Fruit fly (Drosophila melanogaster) whole organism, wandering third instar larva: ENCODE data around the gene CG8369.

Experiments
- Abd-B ChIP-seq: fragments of >200 bp; optimal IDR thresholded peaks from 2 replicates; lab custom pipeline; 2017; ENCODE audit warnings: missing biosample characterization, missing genetic modification characterization
- CG32264 ChIP-seq: fragments of 200-800 bp; sonication (Bioruptor generic); optimal IDR thresholded peaks from 2 replicates; lab custom pipeline; 2016; ENCODE audit warnings: missing biosample characterization, missing genetic modification characterization
- CG9705 ChIP-seq: fragments of 200-800 bp; sonication (Bioruptor generic); optimal IDR thresholded peaks from 2 replicates; lab custom pipeline; 2018; ENCODE audit warnings: missing biosample characterization, mild to moderate bottlenecking, missing genetic modification characterization
- CrebA ChIP-seq: fragments of 200-800 bp; sonication (Bioruptor generic); optimal IDR thresholded peaks from 2 replicates; lab custom pipeline; 2016; ENCODE audit warnings: missing biosample characterization, mild to moderate bottlenecking, missing genetic modification characterization, borderline replicate concordance
- Dfd ChIP-seq: fragments of >200 bp; optimal IDR thresholded peaks from 2 replicates; lab custom pipeline; 2017; ENCODE audit warnings: missing biosample characterization, missing genetic modification characterization
- Dif ChIP-seq: fragments of 200-275, 200-300 bp; sonication (Bioruptor generic); optimal IDR thresholded peaks from 2 replicates; lab custom pipeline; 2018; ENCODE audit warnings: missing biosample characterization, missing genetic modification characterization; ENCODE audit not compliant: partially characterized antibody
- GATAd ChIP-seq: sonication (Bioruptor generic); optimal IDR thresholded peaks from 2 replicates; lab custom pipeline; 2016; ENCODE audit warnings: missing biosample characterization, missing genetic modification characterization
- Hnf4 ChIP-seq: fragments of 200-800 bp; sonication (Bioruptor generic); optimal IDR thresholded peaks from 2 replicates; lab custom pipeline; 2016; ENCODE audit warnings: missing biosample characterization, mild to moderate bottlenecking, missing genetic modification characterization
- Hr78 ChIP-seq: fragments of >200 bp; optimal IDR thresholded peaks from 2 replicates; lab custom pipeline; 2017; ENCODE audit warnings: missing biosample characterization, missing genetic modification characterization
- N ChIP-seq: fragments of >200 bp; optimal IDR thresholded peaks from 2 replicates; lab custom pipeline; 2018; ENCODE audit warnings: missing biosample characterization, missing external identifiers, missing genetic modification characterization
- OdsH ChIP-seq: fragments of 200-800 bp; sonication (Bioruptor generic); optimal IDR thresholded peaks from 2 replicates; lab custom pipeline; 2016; ENCODE audit warnings: missing biosample characterization, mild to moderate bottlenecking, missing genetic modification characterization
- Rel ChIP-seq, 2 experiments: fragments of 200-800 bp; sonication (Bioruptor generic) in 1 of 2; optimal IDR thresholded peaks; 2 replicates in 1 of 2; 3 replicates in 1 of 2; lab custom pipeline; 2016 to 2019; ENCODE audit warnings: mild to moderate bottlenecking in 2 of 2, missing biosample characterization in 2 of 2, missing genetic modification characterization in 2 of 2, moderate library complexity in 1 of 2
- Vsx2 ChIP-seq: fragments of 200-300, 225-300 bp; sonication (Bioruptor generic); optimal IDR thresholded peaks from 2 replicates; lab custom pipeline; 2018; ENCODE audit warnings: missing biosample characterization, missing genetic modification characterization; ENCODE audit not compliant: partially characterized antibody
- br ChIP-seq: fragments of 200-800 bp; sonication (Bioruptor generic); optimal IDR thresholded peaks from 2 replicates; lab custom pipeline; 2016; ENCODE audit warnings: missing biosample characterization, missing genetic modification characterization
- dl ChIP-seq, 2 experiments: fragments of 175-275, 200-275 bp in 1 of 2; fragments of 200-275 bp in 1 of 2; sonication (Bioruptor generic); optimal IDR thresholded peaks; lab custom pipeline; 2018; ENCODE audit warnings: mild to moderate bottlenecking in 2 of 2, missing biosample characterization in 2 of 2, missing genetic modification characterization in 2 of 2, moderate library complexity in 2 of 2; ENCODE audit not compliant: partially characterized antibody in 2 of 2, insufficient read depth in 1 of 2
- dmrt93B ChIP-seq: fragments of 200-800 bp; sonication (Bioruptor generic); optimal IDR thresholded peaks from 2 replicates; lab custom pipeline; 2018; ENCODE audit warnings: missing biosample characterization, mild to moderate bottlenecking, missing genetic modification characterization
- ey ChIP-seq: fragments of 200-800 bp; sonication (Bioruptor generic); optimal IDR thresholded peaks from 2 replicates; lab custom pipeline; 2016; ENCODE audit warnings: missing biosample characterization, missing genetic modification characterization
- foxo ChIP-seq, 2 experiments: fragments of 200-800 bp; sonication (Bioruptor generic); optimal IDR thresholded peaks; 2 replicates in 1 of 2; 3 replicates in 1 of 2; lab custom pipeline; 2016 to 2017; ENCODE audit warnings: missing biosample characterization in 2 of 2, missing genetic modification characterization in 2 of 2
- fru ChIP-seq: fragments of 200-800 bp; sonication (Bioruptor generic); optimal IDR thresholded peaks from 3 replicates; lab custom pipeline; 2016; ENCODE audit warnings: missing biosample characterization, mild to moderate bottlenecking, missing genetic modification characterization
- jim ChIP-seq: fragments of 175-275, 200-325 bp; sonication (Bioruptor generic); optimal IDR thresholded peaks from 2 replicates; lab custom pipeline; 2016; ENCODE audit warnings: missing biosample characterization, mild to moderate bottlenecking, missing genetic modification characterization
- lola ChIP-seq: fragments of >200 bp; optimal IDR thresholded peaks from 2 replicates; lab custom pipeline; 2017; ENCODE audit warnings: missing biosample characterization, missing genetic modification characterization
- pan ChIP-seq: fragments of >200 bp; optimal IDR thresholded peaks from 2 replicates; lab custom pipeline; 2017
- psq ChIP-seq: fragments of 200-800 bp; sonication (Bioruptor generic); optimal IDR thresholded peaks from 3 replicates; lab custom pipeline; 2017; ENCODE audit warnings: missing biosample characterization, mild to moderate bottlenecking, missing genetic modification characterization, moderate library complexity
- rgr ChIP-seq: fragments of 200-800 bp; sonication (Bioruptor generic); optimal IDR thresholded peaks from 3 replicates; lab custom pipeline; 2016; ENCODE audit warnings: missing biosample characterization, mild to moderate bottlenecking, missing genetic modification characterization
- sage ChIP-seq: fragments of 200-800 bp; sonication (Bioruptor generic); optimal IDR thresholded peaks from 2 replicates; lab custom pipeline; 2016; ENCODE audit warnings: missing biosample characterization, mild to moderate bottlenecking, missing genetic modification characterization
- sv ChIP-seq: fragments of 200-800 bp; sonication (Bioruptor generic); optimal IDR thresholded peaks from 3 replicates; lab custom pipeline; 2016; ENCODE audit warnings: missing biosample characterization, missing genetic modification characterization
- tai ChIP-seq: sonication (Bioruptor generic); optimal IDR thresholded peaks from 2 replicates; lab custom pipeline; 2016; ENCODE audit warnings: missing biosample characterization, missing genetic modification characterization
- usp ChIP-seq: fragments of >200 bp; optimal IDR thresholded peaks from 2 replicates; lab custom pipeline; 2017; ENCODE audit warnings: missing biosample characterization, missing genetic modification characterization
- woc ChIP-seq: sonication (Bioruptor generic); optimal IDR thresholded peaks from 2 replicates; lab custom pipeline; 2016; ENCODE audit warnings: missing biosample characterization, mild to moderate bottlenecking, missing genetic modification characterization

CG8369 gene

dm6 chr3R:8821623-8822022, at the start of gene CG8369:
Gene CG8369 (plus strand): TSS chr3R:8822008.
- TF ChIP-seq dmrt93B (GFP tag; lab: Kevin White, UChicago) (no peak), Rel (GFP tag; optimal IDR thresholded peaks at IDR 0.05; lab: Kevin White, UChicago) (no peak), Rel (tag; optimal IDR thresholded peaks at IDR 0.05; lab: Kevin White, UChicago) (peak; percentile 94), sv (GFP tag; lab: Kevin White, UChicago) (no peak), CG32264 (GFP tag; lab: Kevin White, UChicago) (no peak), Abd-B (GFP tag; lab: Kevin White, UChicago) (no peak)

dm6 chr3R:8772591-8772990, 49.2 kb upstream of the CG8369 start, which contains the start of gene CG13318:
Gene CG13318 (minus strand): TSS chr3R:8772691.
- TF ChIP-seq Dfd (GFP tag; lab: Kevin White, UChicago) = no peak
- TF ChIP-seq rgr (GFP tag; lab: Kevin White, UChicago) = no peak

- no peak for TF ChIP-seq psq (GFP tag; lab: Kevin White, UChicago)
- no peak for TF ChIP-seq pan
- TF ChIP-seq ey (GFP tag; lab: Kevin White, UChicago) = no peak
- TF ChIP-seq Hnf4 = no peak
- TF ChIP-seq GATAd = no peak
- no peak for TF ChIP-seq OdsH (GFP tag; lab: Kevin White, UChicago)
- no peak for TF ChIP-seq lola (GFP tag; lab: Kevin White, UChicago)
- TF ChIP-seq jim (GFP tag; lab: Kevin White, UChicago) = no peak
- no peak for TF ChIP-seq Hr78 (GFP tag; lab: Kevin White, UChicago)
- TF ChIP-seq CG32264 (GFP tag; lab: Kevin White, UChicago) = no peak
- no peak for TF ChIP-seq Rel (GFP tag; optimal IDR thresholded peaks at IDR 0.05; lab: Kevin White, UChicago)
- TF ChIP-seq Rel (tag; optimal IDR thresholded peaks at IDR 0.05; lab: Kevin White, UChicago) = no peak
- no peak for TF ChIP-seq rgr (GFP tag; lab: Kevin White, UChicago)
These were observed 48.7 kb upstream of the CG8369 start, which contains the start of gene CG34301 for dm6 chr3R:8773135-8773534. Gene CG34301 (plus strand): TSS chr3R:8773435.

dm6 chr3R:8779823-8780222, 42.0 kb upstream of the CG8369 start, which contains the start of gene CG33191:
Gene CG33191 (minus strand): TSS chr3R:8779923.
- TF ChIP-seq fru (GFP tag; lab: Kevin White, UChicago) (no peak), CrebA (GFP tag; lab: Kevin White, UChicago) (no peak), CG32264 (GFP tag; lab: Kevin White, UChicago) (no peak), Dif (GFP tag; lab: Kevin White, UChicago) (no peak), psq (GFP tag; lab: Kevin White, UChicago) (no peak), CG9705 (GFP tag; lab: Kevin White, UChicago) (no peak), sage (GFP tag; lab: Kevin White, UChicago) (no peak), lola (GFP tag; lab: Kevin White, UChicago) (no peak), sv (GFP tag; lab: Kevin White, UChicago) (no peak), dl (GFP tag; optimal IDR thresholded peaks at IDR 0.05; lab: Kevin White, UChicago; ENCODE audit: insufficient read depth in 1 of 2, partially characterized antibody in 2 of 2) (no peak), ey (GFP tag; lab: Kevin White, UChicago) (no peak), Hr78 (GFP tag; lab: Kevin White, UChicago) (no peak)

DNA sequence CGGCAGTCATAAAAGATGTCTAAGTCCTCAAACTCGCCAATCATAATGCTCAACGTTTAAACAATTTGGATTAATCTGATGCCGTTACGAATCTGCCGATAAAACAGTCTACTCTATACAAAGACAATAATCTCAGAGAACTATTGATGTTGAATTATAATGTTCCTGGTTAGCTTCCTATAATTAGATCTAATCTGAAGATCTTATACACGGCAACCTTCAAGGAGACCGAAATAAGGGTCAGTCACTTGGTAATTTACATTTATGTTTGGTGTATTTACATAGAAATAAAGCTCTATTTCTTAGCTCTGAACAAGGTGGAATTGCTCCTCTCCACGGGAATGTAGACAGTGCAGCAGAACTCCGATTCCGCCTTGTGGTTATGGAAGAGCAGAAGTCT, 41.1 kb upstream of the CG8369 start, which contains the start of gene CG33189:
Gene CG33189, minus strand, starts transcription at position 101 of the 400 bp plus-strand sequence.
- TF ChIP-seq lola (GFP tag; lab: Kevin White, UChicago) (no peak), ey (GFP tag; lab: Kevin White, UChicago) (no peak), dl (GFP tag; optimal IDR thresholded peaks at IDR 0.05; lab: Kevin White, UChicago; ENCODE audit: insufficient read depth in 1 of 2, partially characterized antibody in 2 of 2) (no peak), usp (GFP tag; lab: Kevin White, UChicago) (no peak), Rel (GFP tag; optimal IDR thresholded peaks at IDR 0.05; lab: Kevin White, UChicago) (no peak), Rel (tag; optimal IDR thresholded peaks at IDR 0.05; lab: Kevin White, UChicago) (no peak), foxo (GFP tag; optimal IDR thresholded peaks at IDR 0.05; lab: Kevin White, UChicago) (no peak), woc (GFP tag; lab: Kevin White, UChicago) (no peak), N (GFP tag; lab: Kevin White, UChicago) (no peak), br (GFP tag; lab: Kevin White, UChicago) (no peak), Dfd (GFP tag; lab: Kevin White, UChicago) (no peak), Hnf4 (no peak), Vsx2 (no peak), jim (GFP tag; lab: Kevin White, UChicago) (no peak), Dif (GFP tag; lab: Kevin White, UChicago) (no peak), tai (GFP tag; lab: Kevin White, UChicago) (no peak)
